Fruit fly (Drosophila melanogaster): ENCODE measurements around the gene CG34452.

The CG34452 gene

DNA sequence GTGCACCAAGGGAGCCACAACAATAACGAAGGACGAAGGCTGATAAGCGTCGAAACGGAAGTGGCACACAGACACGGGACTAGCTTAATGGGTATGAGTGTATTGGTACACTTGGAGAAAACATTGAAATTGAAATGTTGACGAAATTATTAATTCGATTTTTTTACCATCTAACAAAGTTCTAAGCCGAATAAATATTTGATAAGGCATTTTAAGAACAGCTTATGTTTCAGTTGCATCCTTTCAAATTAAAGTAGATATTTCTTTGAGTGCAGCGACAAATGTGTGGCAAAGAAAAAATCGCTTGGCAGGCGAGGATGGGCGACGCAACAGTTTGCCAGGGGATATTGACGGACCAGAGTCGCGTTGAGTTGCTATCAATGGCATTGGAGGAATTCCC, 47.7 kb downstream of the CG34452 start (continued):
- TF ChIP-seq unpg (GFP tag; optimal IDR thresholded peaks at IDR 0.05): peak; percentile 23
- peak; percentile 0 for TF ChIP-seq CG1602 (GFP tag; optimal IDR thresholded peaks at IDR 0.05)
- TF ChIP-seq wdn (GFP tag; IDR thresholded peaks at IDR 0.05): no peak
- TF ChIP-seq CG4360 (GFP tag; IDR thresholded peaks at IDR 0.05): 0 out of 2 replicates have a peak, but pooled peaks have one; percentile 18
- TF ChIP-seq fu2 (GFP tag; optimal IDR thresholded peaks at IDR 0.05): no peak
- TF ChIP-seq CG30431 (GFP tag; optimal IDR thresholded peaks at IDR 0.05): no peak
- no peak for TF ChIP-seq Hr51 (GFP tag; optimal IDR thresholded peaks at IDR 0.05)
- no peak for TF ChIP-seq Dref (GFP tag; IDR thresholded peaks at IDR 0.05)
- no peak for TF ChIP-seq cad (GFP tag; optimal IDR thresholded peaks at IDR 0.05)
- TF ChIP-seq CG30403 (GFP tag; optimal IDR thresholded peaks at IDR 0.05): peak; percentile 8
- TF ChIP-seq btn (GFP tag; optimal IDR thresholded peaks at IDR 0.05): no peak
- no peak for TF ChIP-seq Nf-YA (GFP tag; IDR thresholded peaks at IDR 0.05)
- TF ChIP-seq Oli (tag; optimal IDR thresholded peaks at IDR 0.05): peak; percentile 26
- TF ChIP-seq CG10274 (GFP tag; optimal IDR thresholded peaks at IDR 0.05): no peak
- TF ChIP-seq CG7357 (GFP tag; IDR thresholded peaks at IDR 0.05): no peak
- no peak for TF ChIP-seq ems (GFP tag; optimal IDR thresholded peaks at IDR 0.05)
- TF ChIP-seq Dek (tag; optimal IDR thresholded peaks at IDR 0.05): no peak
- no peak for TF ChIP-seq ci (GFP tag; IDR thresholded peaks at IDR 0.05)
- no peak for TF ChIP-seq CG11398 (GFP tag; optimal IDR thresholded peaks at IDR 0.05)
- TF ChIP-seq NK7.1 (GFP tag; optimal IDR thresholded peaks at IDR 0.05): no peak
- TF ChIP-seq phol (tag; optimal IDR thresholded peaks at IDR 0.05): peak; percentile 13
- no peak for TF ChIP-seq YL-1 (GFP tag; optimal IDR thresholded peaks at IDR 0.05)
- peak; percentile 28 for TF ChIP-seq CG18262 (tag; optimal IDR thresholded peaks at IDR 0.05)
- TF ChIP-seq CG6689 (GFP tag; IDR thresholded peaks at IDR 0.05): peak; percentile 34; the same call in 1 of the 2 replicates
- TF ChIP-seq prd (optimal IDR thresholded peaks at IDR 0.05): no peak
- peak; percentile 58; the same call in 1 of the 3 replicates for TF ChIP-seq prd (GFP tag; IDR thresholded peaks at IDR 0.05)
- TF ChIP-seq ken (GFP tag; IDR thresholded peaks at IDR 0.05): no peak
- TF ChIP-seq dmrt11E (tag; optimal IDR thresholded peaks at IDR 0.05): peak; percentile 31
- no peak for TF ChIP-seq Six4 (GFP tag; optimal IDR thresholded peaks at IDR 0.05)
- no peak for TF ChIP-seq bigmax (GFP tag; optimal IDR thresholded peaks at IDR 0.05)
- TF ChIP-seq Ada2b (GFP tag; IDR thresholded peaks at IDR 0.05): no peak
- peak; percentile 23 for TF ChIP-seq CG9727 (GFP tag; optimal IDR thresholded peaks at IDR 0.05)
- TF ChIP-seq org-1 (GFP tag; optimal IDR thresholded peaks at IDR 0.05): peak; percentile 15
- TF ChIP-seq CG17829 (tag; optimal IDR thresholded peaks at IDR 0.05): peak; percentile 32
- TF ChIP-seq CG6654 (GFP tag; optimal IDR thresholded peaks at IDR 0.05): no peak

- TF ChIP-seq Drgx (GFP tag; IDR thresholded peaks at IDR 0.05) (no peak), Aef1 (GFP tag; IDR thresholded peaks at IDR 0.05) (no peak), z (GFP tag; IDR thresholded peaks at IDR 0.05) (no peak), CG6791 (GFP tag; IDR thresholded peaks at IDR 0.05; ENCODE audit: partially characterized antibody) (0 out of 3 replicates have a peak, but pooled peaks have one; percentile 4), Hr3 (GFP tag; optimal IDR thresholded peaks at IDR 0.05) (no peak), Ada2b (GFP tag; IDR thresholded peaks at IDR 0.05) (no peak), CG11696 (GFP tag; IDR thresholded peaks at IDR 0.05) (0 out of 2 replicates have a peak, but pooled peaks have one; percentile 8), Gug (GFP tag; IDR thresholded peaks at IDR 0.05) (no peak), Kr (GFP tag; optimal IDR thresholded peaks at IDR 0.05) (peak; percentile 24), crol (GFP tag; IDR thresholded peaks at IDR 0.05) (no peak), B-H1 (GFP tag; IDR thresholded peaks at IDR 0.05) (no peak), CG3163 (GFP tag; optimal IDR thresholded peaks at IDR 0.05) (no peak), CG6813 (GFP tag; optimal IDR thresholded peaks at IDR 0.05) (no peak), CG15601 (tag; optimal IDR thresholded peaks at IDR 0.05) (no peak), jing (GFP tag; optimal IDR thresholded peaks at IDR 0.05) (no peak), CG8281 (tag; optimal IDR thresholded peaks at IDR 0.05) (no peak), oc (tag; optimal IDR thresholded peaks at IDR 0.05) (peak; percentile 39), CG18619 (GFP tag; optimal IDR thresholded peaks at IDR 0.05) (no peak), CG15479 (GFP tag; optimal IDR thresholded peaks at IDR 0.05) (peak; percentile 68), tll (GFP tag; optimal IDR thresholded peaks at IDR 0.05) (peak in 1 of 2 experiments; percentile 81)
Observed at dm6 chr3L:15638524-15638923, 49.2 kb downstream of the CG34452 start.
